Fruit fly (Drosophila melanogaster): ENCODE results near the gene PKD.

The PKD gene

dm6 chr3R:18255281-18255680 lies 58.9 kb downstream of the PKD start, which contains the start of the genes Ada2a, Polr2D, Tgs1 and moi (continued):
- TF ChIP-seq nau (GFP tag; optimal IDR thresholded peaks at IDR 0.05) (no peak), Doc2 (GFP tag; IDR thresholded peaks at IDR 0.05) (no peak), CG12071 (GFP tag; optimal IDR thresholded peaks at IDR 0.05) (no peak), twi (tag; optimal IDR thresholded peaks at IDR 0.05) (no peak), CG1529 (GFP tag; optimal IDR thresholded peaks at IDR 0.05) (no peak), CG4282 (GFP tag; optimal IDR thresholded peaks at IDR 0.05) (no peak), Sin3A (optimal IDR thresholded peaks at IDR 0.05) (peak; percentile 56), dmrt99B (tag; optimal IDR thresholded peaks at IDR 0.05) (no peak), Nf-YC (tag; optimal IDR thresholded peaks at IDR 0.05) (peak; percentile 5), CG13287 (GFP tag; IDR thresholded peaks at IDR 0.05; ENCODE audit: partially characterized antibody) (peak; percentile 86), row (GFP tag; IDR thresholded peaks at IDR 0.05) (no peak), CG10147 (GFP tag; optimal IDR thresholded peaks at IDR 0.05) (no peak), gsb (GFP tag; IDR thresholded peaks at IDR 0.05) (no peak), Hr51 (GFP tag; optimal IDR thresholded peaks at IDR 0.05) (no peak), CG18262 (tag; optimal IDR thresholded peaks at IDR 0.05) (no peak), CG43689 (GFP tag; IDR thresholded peaks at IDR 0.05) (no peak), CG9797 (GFP tag; optimal IDR thresholded peaks at IDR 0.05) (peak; percentile 78), crc (GFP tag; optimal IDR thresholded peaks at IDR 0.05) (no peak), kah (GFP tag; optimal IDR thresholded peaks at IDR 0.05) (no peak), mld (GFP tag; IDR thresholded peaks at IDR 0.05; ENCODE audit: partially characterized antibody) (peak; percentile 74; the same call in 2 of the 3 replicates), CG12219 (GFP tag; optimal IDR thresholded peaks at IDR 0.05) (no peak), Scr (GFP tag; IDR thresholded peaks at IDR 0.05; ENCODE audit: partially characterized antibody) (peak; percentile 79), ab (GFP tag; optimal IDR thresholded peaks at IDR 0.05) (no peak), Sox102F (GFP tag; optimal IDR thresholded peaks at IDR 0.05) (no peak), CG11504 (tag; optimal IDR thresholded peaks at IDR 0.05) (no peak), hb (GFP tag; IDR thresholded peaks at IDR 0.05; ENCODE audit: partially characterized antibody) (no peak), phol (tag; optimal IDR thresholded peaks at IDR 0.05) (peak; percentile 56), HmgZ (tag; optimal IDR thresholded peaks at IDR 0.05) (peak; percentile 15), Hey (tag; optimal IDR thresholded peaks at IDR 0.05) (no peak), CG11398 (GFP tag; optimal IDR thresholded peaks at IDR 0.05) (no peak), CG34224 (GFP tag; IDR thresholded peaks at IDR 0.05; ENCODE audit: partially characterized antibody) (peak; percentile 85), CG9932 (GFP tag; IDR thresholded peaks at IDR 0.05) (peak; percentile 44), tup (GFP tag; optimal IDR thresholded peaks at IDR 0.05) (no peak), Drgx (GFP tag; IDR thresholded peaks at IDR 0.05) (no peak), CG17328 (GFP tag; IDR thresholded peaks at IDR 0.05) (no peak), danr (GFP tag; IDR thresholded peaks at IDR 0.05) (no peak), Dref (GFP tag; IDR thresholded peaks at IDR 0.05) (peak; percentile 82), CG3065 (GFP tag; optimal IDR thresholded peaks at IDR 0.05) (no peak), CG16813 (GFP tag; IDR thresholded peaks at IDR 0.05; ENCODE audit: partially characterized antibody) (peak; percentile 80), yki (optimal IDR thresholded peaks at IDR 0.05) (no peak), gce (GFP tag; IDR thresholded peaks at IDR 0.05) (no peak), jigr1 (GFP tag; IDR thresholded peaks at IDR 0.05) (no peak), knrl (GFP tag; IDR thresholded peaks at IDR 0.05; ENCODE audit: partially characterized antibody) (peak; percentile 73), Dbx (GFP tag; IDR thresholded peaks at IDR 0.05) (no peak), CG7963 (GFP tag; IDR thresholded peaks at IDR 0.05; ENCODE audit: partially characterized antibody) (peak; percentile 46; the same call in 2 of the 3 replicates), Xrp1 (GFP tag; IDR thresholded peaks at IDR 0.05) (no peak), CG2199 (GFP tag; IDR thresholded peaks at IDR 0.05) (no peak), pnt (GFP tag; optimal IDR thresholded peaks at IDR 0.05) (no peak), ap (GFP tag; IDR thresholded peaks at IDR 0.05) (no peak), CG16779 (GFP tag; IDR thresholded peaks at IDR 0.05) (no peak), CG2129 (GFP tag; IDR thresholded peaks at IDR 0.05; ENCODE audit: partially characterized antibody) (peak; percentile 42; the same call in 1 of the 2 replicates), inv (GFP tag; IDR thresholded peaks at IDR 0.05; ENCODE audit: partially characterized antibody) (peak; percentile 66)
